Worm (Caenorhabditis elegans) whole organism, L4/young adult: ENCODE measurements around the gene degl-2.
"Not testable (repeated sequence)": the region's sequence is repeated elsewhere in the genome, so short reads cannot be mapped to it uniquely, and the experiment has no call there.

ENCODE experiments used
- W03F9.2 ChIP-seq: fragments of 150-350 bp; optimal IDR thresholded peaks from 2 replicates; lab custom pipeline; 2014; ENCODE audit warnings: missing biosample characterization, missing genetic modification characterization
- dao-5 ChIP-seq: sonication (generic microtip); optimal IDR thresholded peaks from 2 replicates; lab custom pipeline; 2016; ENCODE audit warnings: missing genotype, missing genetic modification characterization, moderate library complexity, missing compliant biosample characterization
- him-1 ChIP-seq: sonication (generic microtip); optimal IDR thresholded peaks from 2 replicates; lab custom pipeline; 2016; ENCODE audit warnings: missing genotype, missing genetic modification reagents, missing genetic modification characterization, missing compliant biosample characterization

The degl-2 gene

DNA sequence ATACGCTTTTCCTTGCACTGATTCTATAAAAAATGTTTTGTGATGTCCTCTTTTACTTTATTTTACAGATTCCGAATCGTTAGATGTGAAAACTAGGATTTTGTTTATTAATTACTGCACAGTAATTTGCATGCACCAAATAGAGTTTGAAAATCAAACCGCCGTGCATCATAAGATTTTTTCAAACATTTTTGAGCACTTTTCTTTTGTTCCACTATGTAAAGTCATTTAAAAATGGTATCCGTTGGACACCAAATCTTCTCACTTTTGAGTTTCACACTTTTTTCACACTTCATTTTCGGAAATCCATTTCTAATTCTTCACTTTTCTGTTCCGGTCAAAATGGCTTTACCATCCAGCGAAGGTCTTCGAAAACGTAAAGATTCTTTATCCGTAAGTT is at the start of gene degl-2:
degl-2 (plus strand) TSS at position 301 of the 400 bp plus-strand sequence.
- TF ChIP-seq dao-5 (tag; lab: Kevin White, UChicago): no peak
- no peak for TF ChIP-seq W03F9.2 (tag; lab: Kevin White, UChicago)
- TF ChIP-seq him-1 (tag; lab: Kevin White, UChicago): no peak

DNA sequence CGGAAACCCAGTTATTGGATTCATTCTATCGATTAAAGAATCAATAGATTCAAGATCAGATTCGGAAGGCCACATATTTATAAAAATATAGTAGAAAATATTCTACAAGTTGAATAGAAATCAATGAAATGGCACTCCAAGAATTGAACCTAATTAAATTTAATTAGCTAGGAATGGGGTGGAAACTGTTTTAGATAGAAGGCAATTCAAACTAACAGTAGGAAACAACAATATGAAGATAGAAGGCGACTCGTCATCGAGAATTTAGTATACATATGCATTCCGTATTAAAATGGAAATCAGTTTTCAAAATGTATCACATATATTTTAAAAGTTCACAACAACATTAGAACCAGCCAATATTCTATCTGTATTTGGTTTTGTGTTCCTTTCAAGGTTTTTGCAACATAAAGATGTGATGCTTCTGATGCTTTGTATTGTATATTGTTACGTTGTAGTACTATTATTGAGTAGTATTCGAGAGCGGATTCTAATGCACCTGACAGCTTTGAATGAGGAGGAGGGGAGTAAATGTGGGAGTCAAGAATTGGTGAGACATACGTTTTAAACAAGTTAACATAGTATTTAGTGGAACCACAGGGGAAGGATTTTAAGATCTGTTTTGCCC is 47.4 kb upstream of the degl-2 start, which contains the start of the genes F27C8.3 and F27C8.2:
F27C8.3 (minus strand) TSS at position 101 of the 628 bp plus-strand sequence.
F27C8.2 (plus strand) TSS at position 578 of the 628 bp plus-strand sequence.
- TF ChIP-seq dao-5, him-1, W03F9.2 (tag; lab: Kevin White, UChicago): not testable (repeated sequence)

DNA sequence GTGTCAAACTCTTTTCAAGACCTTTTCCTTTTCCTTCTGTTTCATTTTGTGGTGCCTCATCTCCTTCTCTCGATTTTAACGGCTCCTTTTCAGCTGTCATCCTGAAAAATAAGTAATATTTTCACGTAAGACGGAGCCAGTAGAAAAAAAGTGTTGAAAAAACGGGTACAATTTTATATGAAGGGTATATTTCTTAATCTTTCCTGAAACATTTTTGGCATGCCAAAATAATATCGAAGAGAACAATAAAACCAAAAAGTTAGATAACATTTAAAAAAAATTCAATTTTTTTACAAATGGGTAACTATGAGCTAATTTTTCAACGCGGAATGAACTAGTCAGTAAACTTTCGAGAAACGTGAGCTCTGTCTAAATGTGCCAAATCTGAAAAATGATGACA is 41.7 kb upstream of the degl-2 start, which contains the start of gene aat-1:
aat-1 (minus strand) TSS at position 101 of the 400 bp plus-strand sequence.
- TF ChIP-seq W03F9.2 (tag; lab: Kevin White, UChicago) (no peak), him-1 (tag; lab: Kevin White, UChicago) (no peak), dao-5 (tag; lab: Kevin White, UChicago) (no peak)

DNA sequence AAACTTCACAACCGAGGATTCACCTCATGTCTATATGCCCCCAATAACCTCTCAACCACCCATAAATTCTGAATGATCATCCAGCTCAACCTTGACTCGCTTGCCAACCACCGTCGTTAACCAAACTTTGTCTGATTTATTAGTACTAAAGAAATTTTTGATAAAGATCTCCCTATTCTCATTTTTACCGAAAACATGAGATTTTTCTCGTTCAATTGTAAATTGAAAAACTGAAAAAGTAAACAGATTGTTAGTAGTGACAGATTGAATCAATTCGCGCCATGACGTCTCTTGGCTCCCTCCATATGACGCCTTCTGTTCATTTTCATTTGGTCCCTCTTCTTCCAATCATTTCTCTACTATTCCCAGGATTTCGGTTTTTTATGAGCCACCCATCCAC is 35.3 kb upstream of the degl-2 start:
- TF ChIP-seq W03F9.2 (tag; lab: Kevin White, UChicago) (no peak), dao-5 (tag; lab: Kevin White, UChicago) (no peak)

DNA sequence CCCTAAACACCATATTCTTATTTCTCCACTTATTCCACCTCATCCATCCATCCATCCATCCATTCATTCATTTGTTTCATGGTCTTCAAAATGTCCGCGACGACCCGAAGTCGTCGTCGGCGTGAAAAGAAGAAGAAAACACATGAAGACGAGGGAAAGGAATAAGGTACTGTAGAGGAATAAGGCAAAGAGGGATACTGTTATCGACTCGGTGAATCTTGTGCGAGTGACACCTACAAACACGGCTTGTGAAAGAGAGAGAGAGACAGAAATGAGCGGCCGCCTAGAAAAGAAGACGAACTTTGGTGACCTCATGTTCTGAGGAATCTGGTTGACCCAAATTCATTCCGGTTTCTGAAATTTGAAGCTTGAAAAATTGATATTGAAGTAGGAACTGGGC is 34.2 kb upstream of the degl-2 start:
- TF ChIP-seq W03F9.2 (tag; lab: Kevin White, UChicago) (no peak), dao-5 (tag; lab: Kevin White, UChicago) (no peak), him-1 (tag; lab: Kevin White, UChicago) (no peak)

DNA sequence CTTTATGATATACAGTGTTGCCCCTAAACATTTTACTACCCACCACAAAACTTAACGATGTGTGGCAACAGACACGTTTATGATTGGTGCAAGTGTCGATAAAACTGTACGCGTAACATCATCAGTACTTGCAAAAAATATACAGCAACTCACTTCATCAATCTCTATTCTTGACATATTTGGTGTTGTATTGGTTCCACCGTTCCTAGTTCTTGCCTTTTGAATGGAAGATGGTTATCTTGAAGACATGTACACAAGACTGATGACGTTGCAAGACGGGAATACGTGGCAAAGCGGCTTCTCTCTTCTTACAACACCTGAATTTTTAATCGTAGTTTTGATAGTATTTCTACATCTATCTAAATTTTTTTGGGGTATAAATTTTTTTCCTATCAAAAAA is 32.4 kb upstream of the degl-2 start:
- TF ChIP-seq W03F9.2 (tag; lab: Kevin White, UChicago): no peak
- TF ChIP-seq dao-5 (tag; lab: Kevin White, UChicago): no peak
- TF ChIP-seq him-1 (tag; lab: Kevin White, UChicago): no peak

DNA sequence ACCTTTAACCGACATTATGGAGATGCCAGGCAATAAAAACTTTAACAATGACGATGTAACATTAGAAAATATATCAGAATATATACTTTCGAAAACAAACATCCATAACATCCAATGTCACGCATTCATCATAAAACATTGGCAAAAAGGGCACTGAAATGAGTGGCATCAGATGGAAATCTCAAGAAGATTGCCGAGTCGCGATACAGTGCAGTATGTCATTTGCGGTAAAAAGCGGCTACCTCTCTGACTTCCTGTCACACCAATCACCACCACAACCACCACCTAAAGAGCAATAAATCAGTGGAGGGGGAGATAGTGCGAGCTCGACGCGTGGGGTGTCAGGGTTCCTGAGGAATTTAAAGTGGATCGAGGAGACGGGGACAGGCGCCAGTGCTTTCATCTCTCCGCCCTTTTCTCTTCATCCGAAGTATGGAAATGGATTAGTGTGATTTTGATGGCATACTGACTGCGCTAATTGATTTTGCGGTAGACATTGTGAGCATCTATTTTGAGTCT is 30.2 kb upstream of the degl-2 start:
- TF ChIP-seq him-1 (tag; lab: Kevin White, UChicago): no peak
- no peak for TF ChIP-seq dao-5 (tag; lab: Kevin White, UChicago)
- TF ChIP-seq W03F9.2 (tag; lab: Kevin White, UChicago): no peak

DNA sequence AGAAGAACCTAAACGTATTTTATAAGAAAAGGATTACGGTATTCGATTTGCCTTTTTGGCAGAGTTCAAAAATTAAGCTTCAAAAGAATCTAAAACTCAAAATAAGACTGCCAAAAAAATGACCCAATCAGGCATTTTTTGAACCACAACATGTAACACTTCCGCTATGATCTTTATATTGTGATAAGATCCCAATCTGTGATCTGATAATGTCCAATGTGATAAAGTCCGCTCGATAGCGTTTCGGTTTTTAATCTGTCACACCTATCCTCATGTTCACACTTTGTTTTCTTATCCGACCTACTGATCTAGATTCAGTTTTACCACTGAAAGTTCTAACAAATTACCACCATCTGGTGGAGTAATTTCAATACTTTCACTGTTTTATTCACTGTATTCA is 29.2 kb upstream of the degl-2 start:
- TF ChIP-seq dao-5 (tag; lab: Kevin White, UChicago) (no peak), W03F9.2 (tag; lab: Kevin White, UChicago) (no peak), him-1 (tag; lab: Kevin White, UChicago) (no peak)

DNA sequence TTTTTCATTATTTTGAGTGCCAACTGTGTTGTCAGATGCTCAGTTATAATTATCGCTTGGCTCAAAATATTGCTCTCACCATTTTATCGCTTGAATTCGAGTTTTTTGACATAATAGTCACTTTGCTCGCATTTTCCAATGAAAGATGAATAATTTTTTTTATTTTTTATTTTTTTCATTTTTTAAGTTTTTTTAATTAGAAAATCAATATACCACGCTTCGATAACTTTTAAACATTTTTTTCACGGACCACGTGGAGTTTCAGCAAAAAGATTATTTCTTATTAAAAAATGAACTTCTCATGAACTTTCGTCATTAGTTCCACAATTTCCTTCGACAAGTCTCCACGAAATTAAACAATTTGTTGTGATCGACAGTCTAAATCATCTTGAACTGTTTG is 28.6 kb upstream of the degl-2 start, which contains the start of gene elt-1:
elt-1 (plus strand) TSS at position 301 of the 400 bp plus-strand sequence.
- TF ChIP-seq W03F9.2 (tag; lab: Kevin White, UChicago) (no peak), him-1 (tag; lab: Kevin White, UChicago) (no peak), dao-5 (tag; lab: Kevin White, UChicago) (no peak)

DNA sequence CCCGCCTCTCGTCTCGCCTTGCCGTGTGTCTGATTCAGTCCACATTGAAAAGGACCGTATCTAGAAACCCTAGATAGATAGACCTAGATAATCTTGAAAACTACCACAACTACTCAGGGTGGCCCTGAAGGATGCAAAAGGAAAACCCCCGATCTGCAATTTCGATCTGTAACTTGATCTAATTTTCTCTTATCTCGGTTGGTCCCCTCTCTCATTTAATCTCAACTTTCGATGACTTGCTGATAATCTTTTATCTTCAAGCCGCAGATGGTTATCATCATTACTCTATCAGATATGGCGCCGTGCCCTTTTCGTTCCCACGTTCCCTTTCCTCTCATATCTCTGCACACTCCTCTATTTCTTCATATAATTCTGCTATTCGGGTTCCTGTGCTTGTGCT is 27.8 kb upstream of the degl-2 start:
- TF ChIP-seq him-1 (tag; lab: Kevin White, UChicago) (no peak), dao-5 (tag; lab: Kevin White, UChicago) (no peak), W03F9.2 (tag; lab: Kevin White, UChicago) (no peak)

DNA sequence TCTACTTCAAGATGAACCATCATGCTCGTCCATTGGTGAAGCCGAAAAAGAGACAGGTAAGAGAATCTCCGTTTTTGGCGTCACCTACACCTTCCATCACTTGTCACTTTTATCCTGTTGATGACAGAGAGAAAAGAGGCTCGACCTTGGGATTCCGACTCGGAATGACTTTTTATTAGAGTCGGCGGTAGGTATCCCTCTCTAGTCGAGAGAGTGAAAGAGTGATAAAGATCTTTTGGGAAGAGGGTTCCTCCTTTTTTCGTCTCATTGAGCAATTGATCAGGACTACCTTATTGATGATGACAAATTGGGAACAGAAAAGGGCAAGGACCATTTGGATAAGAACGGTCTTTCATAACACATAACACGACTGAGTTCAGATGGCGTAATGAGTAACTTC is 25.9 kb upstream of the degl-2 start:
- no peak for TF ChIP-seq dao-5 (tag; lab: Kevin White, UChicago)
- TF ChIP-seq W03F9.2 (tag; lab: Kevin White, UChicago): no peak
- no peak for TF ChIP-seq him-1 (tag; lab: Kevin White, UChicago)

DNA sequence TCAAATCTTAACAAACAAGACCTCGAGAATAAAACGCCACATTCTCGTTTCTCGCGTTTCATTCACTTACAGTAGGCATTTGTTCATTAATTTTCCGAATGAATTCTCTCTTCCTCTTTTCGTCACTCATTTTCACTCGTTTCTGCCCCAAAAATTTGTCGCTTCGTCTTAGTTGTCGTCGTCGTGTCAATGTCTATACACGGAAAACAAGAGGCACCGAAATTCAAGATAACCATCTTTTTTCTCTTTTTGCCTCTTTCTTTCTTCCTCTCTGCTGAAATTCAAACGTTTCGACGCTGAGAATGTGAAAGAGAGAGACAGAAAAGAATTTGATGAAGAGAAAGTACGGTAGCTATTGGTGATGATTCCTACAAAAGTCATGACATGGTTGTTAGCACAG is 25.3 kb upstream of the degl-2 start:
- TF ChIP-seq him-1 (tag; lab: Kevin White, UChicago): no peak
- no peak for TF ChIP-seq W03F9.2 (tag; lab: Kevin White, UChicago)
- no peak for TF ChIP-seq dao-5 (tag; lab: Kevin White, UChicago)

DNA sequence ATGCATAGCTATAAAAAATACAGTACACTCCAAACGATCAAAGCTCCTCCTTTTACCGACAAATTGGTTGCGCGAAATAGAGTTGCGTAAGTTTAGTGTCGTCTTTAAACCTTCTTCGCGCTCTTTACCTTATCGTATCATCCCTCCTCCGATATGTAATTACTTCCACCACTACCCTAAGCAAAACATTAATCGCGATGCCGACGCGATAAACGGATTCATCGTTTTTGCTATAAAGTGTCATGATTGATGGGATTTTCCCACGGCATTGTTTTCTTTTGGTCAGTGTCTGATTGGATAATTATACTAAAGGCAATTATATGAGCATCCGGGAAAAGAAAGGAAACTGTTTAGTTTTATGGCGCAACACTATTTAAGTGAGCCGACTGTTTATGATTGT is 24.5 kb upstream of the degl-2 start:
- no peak for TF ChIP-seq W03F9.2 (tag; lab: Kevin White, UChicago)
- TF ChIP-seq dao-5 (tag; lab: Kevin White, UChicago): no peak
- no peak for TF ChIP-seq him-1 (tag; lab: Kevin White, UChicago)

DNA sequence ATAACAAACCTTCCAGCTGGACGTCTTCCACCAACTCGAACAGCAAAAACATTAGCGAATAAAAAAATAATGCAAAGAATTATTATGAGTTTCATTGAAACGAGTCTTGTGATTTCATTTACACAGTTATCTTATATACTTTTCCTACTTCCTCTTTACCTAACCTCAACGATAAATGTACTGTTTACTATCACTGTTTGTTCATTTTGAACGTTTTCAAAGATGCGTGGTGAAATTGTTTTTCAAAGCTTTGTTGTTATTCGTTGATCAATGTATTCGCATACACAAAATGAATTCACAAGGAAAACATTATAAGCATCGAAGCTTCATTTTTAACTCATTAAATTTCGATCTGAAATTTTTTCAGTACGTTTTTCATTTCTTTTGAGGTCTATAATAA is 21.0 kb upstream of the degl-2 start, which contains the start of gene W09C2.7:
W09C2.7 (minus strand) TSS at position 101 of the 400 bp plus-strand sequence.
- TF ChIP-seq him-1 (tag; lab: Kevin White, UChicago) (no peak), dao-5 (tag; lab: Kevin White, UChicago) (no peak), W03F9.2 (tag; lab: Kevin White, UChicago) (no peak)
